Worm (Caenorhabditis elegans): ENCODE data around the gene srw-12.

- TF ChIP-seq elt-2 (tag; optimal IDR thresholded peaks at IDR 0.05) (peak; percentile 57), unc-55 (GFP tag; optimal IDR thresholded peaks at IDR 0.05) (no peak), Y22D7AL.16 (tag; optimal IDR thresholded peaks at IDR 0.05) (no peak), mec-3 (tag; optimal IDR thresholded peaks at IDR 0.05; ENCODE audit: borderline replicate concordance) (no peak), nhr-11 (tag; optimal IDR thresholded peaks at IDR 0.05) (no peak), ceh-9 (tag; optimal IDR thresholded peaks at IDR 0.05) (no peak), pha-4 (tag; optimal IDR thresholded peaks at IDR 0.05) (no peak)
These were observed 47.5 kb upstream of the srw-12 start for ce11 chrV:15285984-15286383.
